Worm (Caenorhabditis elegans) whole organism, L4 larva: Measurements from ENCODE around the gene C53D6.8.

Source experiments
- D1046.2 ChIP-seq: fragments of 200-800 bp; sonication (Bioruptor generic); IDR thresholded peaks from 2 replicates; pipeline ENCODE4 v1.3.6; 2022; ENCODE audit warnings: missing genetic modification characterization, missing compliant biosample characterization
- F37D6.2 ChIP-seq: sonication (generic microtip); optimal IDR thresholded peaks from 2 replicates; lab custom pipeline; 2016; ENCODE audit warnings: mild to moderate bottlenecking, missing genetic modification characterization, missing compliant biosample characterization
- F49E8.2 ChIP-seq: sonication (generic microtip); optimal IDR thresholded peaks from 2 replicates; lab custom pipeline; 2016; ENCODE audit warnings: missing compliant biosample characterization, mild to moderate bottlenecking, missing genetic modification characterization, borderline replicate concordance
- T26A8.4 ChIP-seq: fragments of 200-800 bp; sonication (Bioruptor generic); IDR thresholded peaks from 2 replicates; pipeline ENCODE4 v1.3.6; 2022; ENCODE audit warnings: missing genetic modification characterization, missing compliant biosample characterization
- ZK546.5 ChIP-seq, 2 experiments: sonication (generic microtip); optimal IDR thresholded peaks; 2 replicates each; lab custom pipeline; 2017; ENCODE audit warnings: missing biosample characterization in 2 of 2, missing genetic modification characterization in 2 of 2
- aha-1 ChIP-seq: fragments of 150-350 bp; peaks from one replicate; lab custom pipeline; 2014; ENCODE audit warnings: missing biosample characterization, missing genetic modification characterization
- ceh-28 ChIP-seq: fragments of 150-350 bp; optimal IDR thresholded peaks from 2 replicates; lab custom pipeline; 2014; ENCODE audit warnings: missing biosample characterization, missing genetic modification reagents, missing genetic modification characterization
- daf-16 ChIP-seq, 3 experiments: sonication (generic microtip); optimal IDR thresholded peaks; 2 replicates each; lab custom pipeline; 2016 to 2017; ENCODE audit warnings: missing genetic modification characterization in 3 of 3, missing genetic modification reagents in 3 of 3, mild to moderate bottlenecking in 2 of 3, missing compliant biosample characterization in 2 of 3, missing biosample characterization in 1 of 3, moderate library complexity in 1 of 3
- dve-1 ChIP-seq: sonication (generic microtip); optimal IDR thresholded peaks from 2 replicates; lab custom pipeline; 2017; ENCODE audit warnings: antibody characterized with exemption, mild to moderate bottlenecking, missing genetic modification characterization, missing compliant biosample characterization; ENCODE audit not compliant: insufficient read depth
- hif-1 ChIP-seq, 2 experiments: sonication (generic microtip); optimal IDR thresholded peaks; 2 replicates each; lab custom pipeline; 2016 to 2017; ENCODE audit warnings: missing compliant biosample characterization in 2 of 2, missing genetic modification characterization in 2 of 2, missing genetic modification reagents in 2 of 2, missing genotype in 2 of 2, mild to moderate bottlenecking in 1 of 2
- hlh-30 ChIP-seq: sonication (generic microtip); optimal IDR thresholded peaks from 2 replicates; lab custom pipeline; 2017; ENCODE audit warnings: antibody characterized with exemption, mild to moderate bottlenecking, missing genetic modification characterization, missing compliant biosample characterization; ENCODE audit not compliant: insufficient read depth
- jun-1 ChIP-seq: fragments of 150-350 bp; optimal IDR thresholded peaks from 2 replicates; lab custom pipeline; 2014; ENCODE audit warnings: missing biosample characterization, missing genetic modification reagents, missing genetic modification characterization
- lin-13 ChIP-seq: fragments of 150-350 bp; optimal IDR thresholded peaks from 2 replicates; lab custom pipeline; 2014; ENCODE audit warnings: missing biosample characterization, missing genetic modification reagents, missing genetic modification characterization
- lin-29 ChIP-seq: fragments of 200-800 bp; sonication (Bioruptor generic); IDR thresholded peaks from 2 replicates; pipeline ENCODE4 v1.3.6; 2022; ENCODE audit warnings: missing genetic modification reagents, missing genetic modification characterization, missing compliant biosample characterization
- lir-3 ChIP-seq: sonication (generic microtip); optimal IDR thresholded peaks from 2 replicates; lab custom pipeline; 2016; ENCODE audit warnings: mild to moderate bottlenecking, missing genetic modification characterization, missing compliant biosample characterization
- lsy-2 ChIP-seq, 2 experiments: fragments of 150-350 bp in 1 of 2; sonication (generic microtip) in 1 of 2; optimal IDR thresholded peaks; 2 replicates each; lab custom pipeline; 2014 to 2017; ENCODE audit warnings: missing biosample characterization in 2 of 2, missing genetic modification characterization in 2 of 2
- mdt-29 ChIP-seq: fragments of 200-800 bp; sonication (Bioruptor generic); IDR thresholded peaks from 2 replicates; pipeline ENCODE4 v1.3.6; 2022; ENCODE audit warnings: missing genetic modification reagents, missing genetic modification characterization, missing compliant biosample characterization
- mes-2 ChIP-seq: sonication (generic microtip); optimal IDR thresholded peaks from 2 replicates; lab custom pipeline; 2016; ENCODE audit warnings: missing genotype, mild to moderate bottlenecking, missing genetic modification characterization, missing compliant biosample characterization; ENCODE audit not compliant: poor library complexity, severe bottlenecking
- nhr-102 ChIP-seq: sonication (generic microtip); optimal IDR thresholded peaks from 2 replicates; lab custom pipeline; 2016; ENCODE audit warnings: mild to moderate bottlenecking, missing genetic modification characterization, moderate library complexity, missing compliant biosample characterization
- nhr-11 ChIP-seq: fragments of 150-350 bp; optimal IDR thresholded peaks from 2 replicates; lab custom pipeline; 2014; ENCODE audit warnings: missing biosample characterization, missing genetic modification characterization
- nhr-237 ChIP-seq: sonication (generic microtip); optimal IDR thresholded peaks from 2 replicates; lab custom pipeline; 2017; ENCODE audit warnings: missing biosample characterization, missing genetic modification characterization
- nhr-25 ChIP-seq: sonication (generic microtip); optimal IDR thresholded peaks from 2 replicates; lab custom pipeline; 2017; ENCODE audit warnings: missing genetic modification characterization, mild to moderate bottlenecking, missing compliant biosample characterization, antibody characterized with exemption, moderate library complexity, borderline replicate concordance; ENCODE audit not compliant: insufficient read depth
- nhr-28 ChIP-seq: fragments of 150-350 bp; optimal IDR thresholded peaks from 2 replicates; lab custom pipeline; 2014; ENCODE audit warnings: missing biosample characterization, missing genetic modification characterization
- pha-4 ChIP-seq, 2 experiments: fragments of 150-350 bp in 1 of 2; fragments of 200-800 bp in 1 of 2; sonication (Bioruptor generic) in 1 of 2; IDR thresholded peaks in 1 of 2; optimal IDR thresholded peaks in 1 of 2; 2 replicates each; pipeline versions ENCODE4 v1.3.6 to Lab custom; 2014 to 2022; ENCODE audit warnings: missing genetic modification characterization in 2 of 2, missing genetic modification reagents in 2 of 2, missing biosample characterization in 1 of 2, missing compliant biosample characterization in 1 of 2
- pqm-1 ChIP-seq: sonication (generic microtip); optimal IDR thresholded peaks from 2 replicates; lab custom pipeline; 2017; ENCODE audit warnings: missing biosample characterization, missing genetic modification characterization
- set-16 ChIP-seq: fragments of 200-800 bp; sonication (Bioruptor generic); IDR thresholded peaks from 2 replicates; pipeline ENCODE4 v1.3.6; 2022; ENCODE audit warnings: missing genetic modification reagents, missing genetic modification characterization, missing compliant biosample characterization
- snpc-1.2 ChIP-seq: fragments of 200-800 bp; sonication (Bioruptor generic); IDR thresholded peaks from 2 replicates; pipeline ENCODE4 v1.3.6; 2022; ENCODE audit warnings: missing genetic modification reagents, missing genetic modification characterization, missing compliant biosample characterization
- snpc-4 ChIP-seq: fragments of 150-350 bp; optimal IDR thresholded peaks from 2 replicates; lab custom pipeline; 2014; ENCODE audit warnings: missing biosample characterization, missing genetic modification characterization
- spr-1 ChIP-seq: sonication (generic microtip); optimal IDR thresholded peaks from 2 replicates; lab custom pipeline; 2016; ENCODE audit warnings: mild to moderate bottlenecking, missing genetic modification characterization, missing compliant biosample characterization
- unc-130 ChIP-seq: sonication (generic microtip); optimal IDR thresholded peaks from 2 replicates; lab custom pipeline; 2016; ENCODE audit warnings: missing genetic modification reagents, missing genetic modification characterization, missing compliant biosample characterization
- unc-39 ChIP-seq: sonication (generic microtip); optimal IDR thresholded peaks from 2 replicates; lab custom pipeline; 2017; ENCODE audit warnings: missing biosample characterization, missing genetic modification characterization
- unc-62 ChIP-seq, 3 experiments: fragments of 150-350 bp in 1 of 3; sonication (generic microtip); optimal IDR thresholded peaks in 2 of 3; peaks in 1 of 3; 1 replicate in 1 of 3; 2 replicates in 2 of 3; lab custom pipeline; 2014 to 2017; ENCODE audit warnings: missing biosample characterization in 3 of 3, missing genetic modification characterization in 3 of 3, missing genetic modification reagents in 3 of 3, missing genotype in 1 of 3
- zag-1 ChIP-seq: fragments of 150-350 bp; optimal IDR thresholded peaks from 2 replicates; lab custom pipeline; 2014; ENCODE audit warnings: missing biosample characterization, missing genetic modification characterization
- zfp-2 ChIP-seq: sonication (generic microtip); optimal IDR thresholded peaks from 2 replicates; lab custom pipeline; 2016; ENCODE audit warnings: mild to moderate bottlenecking, missing genetic modification characterization, missing compliant biosample characterization
- ztf-11 ChIP-seq: fragments of 150-350 bp; optimal IDR thresholded peaks from 2 replicates; lab custom pipeline; 2014; ENCODE audit warnings: missing biosample characterization, missing genetic modification characterization
- ztf-7 ChIP-seq: fragments of 150-350 bp; optimal IDR thresholded peaks from 2 replicates; lab custom pipeline; 2014; ENCODE audit warnings: missing biosample characterization, missing genetic modification characterization

The C53D6.8 gene

ce11 chrIV:9005310-9005709 is 2.8 kb upstream of the C53D6.8 start, which contains the start of gene unc-129:
unc-129 (minus strand) TSS chrIV:9005410.
- no peak for TF ChIP-seq ZK546.5 (tag; optimal IDR thresholded peaks at IDR 0.05; lab: Kevin White, UChicago)
- TF ChIP-seq unc-62 (GFP tag; optimal IDR thresholded peaks at IDR 0.05 in 1 of 2; lab: Kevin White, UChicago): peak in 1 of 2 experiments; percentile 69
- no peak for TF ChIP-seq unc-62 (tag; optimal IDR thresholded peaks at IDR 0.05; lab: Kevin White, UChicago)

- TF ChIP-seq dve-1 (tag; lab: Kevin White, UChicago): peak; percentile 36
- TF ChIP-seq F49E8.2 (tag; lab: Kevin White, UChicago): peak; percentile 68
- TF ChIP-seq hif-1 (tag; optimal IDR thresholded peaks at IDR 0.05; lab: Kevin White, UChicago): no peak
- no peak for TF ChIP-seq lin-13
- TF ChIP-seq hlh-30 (tag; lab: Kevin White, UChicago): no peak
- TF ChIP-seq ztf-7 (tag; lab: Kevin White, UChicago): no peak
- peak; percentile 90 for TF ChIP-seq snpc-1.2
- TF ChIP-seq nhr-102 (tag; lab: Kevin White, UChicago): peak; percentile 32
- TF ChIP-seq D1046.2 (GFP tag; lab: Robert Waterston, UW): no peak
- TF ChIP-seq pqm-1: no peak
- peak; percentile 40 for TF ChIP-seq snpc-4
- no peak for TF ChIP-seq mes-2 (tag; lab: Kevin White, UChicago)
- peak; percentile 69 for TF ChIP-seq aha-1 (tag; lab: Kevin White, UChicago)
These were observed 1.4 kb downstream of the C53D6.8 start for ce11 chrIV:9001184-9001583.

- TF ChIP-seq unc-39: no peak
- no peak for TF ChIP-seq nhr-102 (tag; lab: Kevin White, UChicago)
- no peak for TF ChIP-seq dve-1 (tag; lab: Kevin White, UChicago)
- TF ChIP-seq unc-130 (GFP tag; lab: Kevin White, UChicago): no peak
- TF ChIP-seq nhr-25 (tag; lab: Kevin White, UChicago): no peak
- TF ChIP-seq nhr-237: no peak
- no peak for TF ChIP-seq nhr-28 (tag; lab: Kevin White, UChicago)
- TF ChIP-seq set-16 (GFP tag; lab: Robert Waterston, UW): no peak
These were observed 1.9 kb downstream of the C53D6.8 start for ce11 chrIV:9000664-9001063.

ce11 chrIV:8994487-8994886 is 8.0 kb downstream of the C53D6.8 start:
- TF ChIP-seq pha-4 (GFP tag; IDR thresholded peaks at IDR 0.05; lab: Robert Waterston, UW) (no peak), pha-4 (tag; optimal IDR thresholded peaks at IDR 0.05; lab: Kevin White, UChicago) (no peak), zfp-2 (tag; lab: Kevin White, UChicago) (no peak), D1046.2 (GFP tag; lab: Robert Waterston, UW) (no peak), snpc-4 (no peak), ceh-28 (tag; lab: Kevin White, UChicago) (no peak), jun-1 (tag; lab: Kevin White, UChicago) (no peak), F37D6.2 (tag; lab: Kevin White, UChicago) (no peak), spr-1 (tag; lab: Kevin White, UChicago) (no peak), lin-29 (GFP tag; lab: Robert Waterston, UW) (no peak), nhr-11 (tag; lab: Kevin White, UChicago) (no peak), unc-62 (GFP tag; optimal IDR thresholded peaks at IDR 0.05 in 1 of 2; lab: Kevin White, UChicago) (no peak), unc-62 (tag; optimal IDR thresholded peaks at IDR 0.05; lab: Kevin White, UChicago) (no peak), nhr-28 (tag; lab: Kevin White, UChicago) (no peak), ztf-11 (tag; lab: Kevin White, UChicago) (no peak), daf-16 (GFP tag; optimal IDR thresholded peaks at IDR 0.05; lab: Kevin White, UChicago) (no peak), daf-16 (tag; optimal IDR thresholded peaks at IDR 0.05; lab: Kevin White, UChicago) (no peak), lsy-2 (tag; optimal IDR thresholded peaks at IDR 0.05; lab: Kevin White, UChicago) (no peak), T26A8.4 (no peak), mdt-29 (GFP tag; lab: Robert Waterston, UW) (no peak), lir-3 (tag; lab: Kevin White, UChicago) (no peak), zag-1 (tag; lab: Kevin White, UChicago) (no peak)
